Worm (Caenorhabditis elegans) whole organism, L4/young adult: ENCODE data around the gene C03A3.3.

Source experiments
- dao-5 ChIP-seq: sonication (generic microtip); optimal IDR thresholded peaks from 2 replicates; lab custom pipeline; 2016; ENCODE audit warnings: missing genotype, missing genetic modification characterization, moderate library complexity, missing compliant biosample characterization
- him-1 ChIP-seq: sonication (generic microtip); optimal IDR thresholded peaks from 2 replicates; lab custom pipeline; 2016; ENCODE audit warnings: missing genotype, missing genetic modification reagents, missing genetic modification characterization, missing compliant biosample characterization

DNA sequence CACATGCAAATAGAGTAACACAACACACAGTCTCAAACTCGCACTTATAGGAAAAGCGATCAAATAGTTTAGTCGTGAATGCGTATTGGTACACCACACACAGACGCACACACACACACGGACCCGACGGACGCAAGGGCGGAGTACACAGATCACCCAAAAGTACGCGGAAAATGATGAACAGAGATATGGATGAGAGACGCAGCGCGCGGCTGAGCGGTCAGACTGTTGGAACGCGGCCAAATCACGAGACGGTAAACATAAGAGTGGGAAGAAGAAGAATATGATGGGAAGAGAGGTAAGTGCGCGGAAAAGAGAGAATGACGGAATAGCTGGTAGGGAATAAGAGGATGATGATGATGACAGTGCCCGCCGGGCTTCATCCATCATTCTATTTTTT lies 20.8 kb downstream of the C03A3.3 start:
- TF ChIP-seq him-1 (tag; lab: Kevin White, UChicago) (no peak), dao-5 (tag; lab: Kevin White, UChicago) (no peak)
